Fruit fly (Drosophila melanogaster) whole organism, embryonic: ENCODE results near the gene CG8301.

Experiments
- Abd-B ChIP-seq: fragments of 200-800 bp; sonication (Bioruptor generic); optimal IDR thresholded peaks from 2 replicates; lab custom pipeline; 2018; ENCODE audit warnings: missing biosample characterization, mild to moderate bottlenecking, missing genetic modification characterization, moderate library complexity
- Adf1 ChIP-seq: fragments of 200-800 bp; sonication (Bioruptor generic); IDR thresholded peaks from 2 replicates; pipeline ENCODE4 v1.3.6; 2022; ENCODE audit warnings: missing biosample characterization, missing genetic modification characterization
- Bdp1 ChIP-seq: fragments of 200-800 bp; sonication (Bioruptor generic); optimal IDR thresholded peaks from 3 replicates; lab custom pipeline; 2016; ENCODE audit warnings: missing biosample characterization, missing genetic modification characterization
- CG10274 ChIP-seq: fragments of 200-800 bp; sonication (Bioruptor generic); optimal IDR thresholded peaks from 3 replicates; lab custom pipeline; 2017; ENCODE audit warnings: missing biosample characterization, mild to moderate bottlenecking, missing genetic modification characterization
- CG13296 ChIP-seq: fragments of 200-800 bp; sonication (Bioruptor generic); optimal IDR thresholded peaks from 3 replicates; lab custom pipeline; 2018; ENCODE audit warnings: missing biosample characterization, mild to moderate bottlenecking, missing genetic modification characterization
- CG14965 ChIP-seq: fragments of 200-800 bp; sonication (Bioruptor generic); optimal IDR thresholded peaks from 2 replicates; lab custom pipeline; 2016; ENCODE audit warnings: missing biosample characterization, missing genetic modification characterization, borderline replicate concordance
- CG1529 ChIP-seq: fragments of 200-800 bp; sonication (Bioruptor generic); optimal IDR thresholded peaks from 3 replicates; lab custom pipeline; 2018; ENCODE audit warnings: missing biosample characterization, missing genetic modification characterization
- CG1647 ChIP-seq: fragments of 200-800 bp; sonication (Bioruptor generic); optimal IDR thresholded peaks from 3 replicates; lab custom pipeline; 2016; ENCODE audit warnings: missing biosample characterization, missing genetic modification characterization
- CG30403 ChIP-seq: fragments of 200-800 bp; sonication (Bioruptor generic); optimal IDR thresholded peaks from 3 replicates; lab custom pipeline; 2016; ENCODE audit warnings: missing biosample characterization, missing genetic modification characterization
- CG30431 ChIP-seq: fragments of 200-800 bp; sonication (Bioruptor generic); optimal IDR thresholded peaks from 2 replicates; lab custom pipeline; 2017; ENCODE audit warnings: missing biosample characterization, missing genetic modification characterization
- CG32772 ChIP-seq: fragments of 200-800 bp; sonication (Bioruptor generic); IDR thresholded peaks from 2 replicates; pipeline ENCODE4 v1.3.6; 2022; ENCODE audit warnings: missing biosample characterization, missing genetic modification characterization
- CG34224 ChIP-seq: fragments of 200-800 bp; sonication (Bioruptor generic); IDR thresholded peaks from 3 replicates; pipeline ENCODE4 v1.3.6; 2022; ENCODE audit warnings: missing biosample characterization, missing genetic modification characterization; ENCODE audit not compliant: partially characterized antibody
- CG34422 ChIP-seq: fragments of 200-800 bp; sonication (Bioruptor generic); IDR thresholded peaks from 3 replicates; pipeline ENCODE4 v1.3.6; 2022; ENCODE audit warnings: missing biosample characterization, missing genetic modification characterization
- CG4328 ChIP-seq: fragments of 200-800 bp; sonication (Bioruptor generic); optimal IDR thresholded peaks from 3 replicates; lab custom pipeline; 2017; ENCODE audit warnings: missing biosample characterization, missing genetic modification reagents, missing genetic modification characterization
- CG43689 ChIP-seq: fragments of 200-800 bp; sonication (Bioruptor generic); IDR thresholded peaks from 2 replicates; pipeline ENCODE4 v1.3.6; 2022; ENCODE audit warnings: missing biosample characterization, missing genetic modification characterization
- CG4617 ChIP-seq: fragments of 200-800 bp; sonication (Bioruptor generic); optimal IDR thresholded peaks from 3 replicates; lab custom pipeline; 2016; ENCODE audit warnings: missing biosample characterization, missing genetic modification characterization, borderline replicate concordance
- CG6175 ChIP-seq: fragments of 200-800 bp; sonication (Bioruptor generic); IDR thresholded peaks from 3 replicates; pipeline ENCODE4 v1.3.6; 2022; ENCODE audit warnings: missing biosample characterization, missing genetic modification characterization
- CG6654 ChIP-seq: fragments of 200-800 bp; sonication (Bioruptor generic); optimal IDR thresholded peaks from 2 replicates; lab custom pipeline; 2017; ENCODE audit warnings: missing biosample characterization, mild to moderate bottlenecking, missing genetic modification characterization
- CG7271 ChIP-seq: fragments of 200-800 bp; sonication (Bioruptor generic); optimal IDR thresholded peaks from 2 replicates; lab custom pipeline; 2018; ENCODE audit warnings: missing biosample characterization, mild to moderate bottlenecking, missing genetic modification characterization, moderate library complexity
- CG7372 ChIP-seq: fragments of 200-800 bp; sonication (Bioruptor generic); IDR thresholded peaks from 2 replicates; pipeline ENCODE4 v1.3.6; 2022; ENCODE audit warnings: missing biosample characterization, missing genetic modification characterization
- CG7786 ChIP-seq: fragments of 200-800 bp; sonication (Bioruptor generic); optimal IDR thresholded peaks from 2 replicates; lab custom pipeline; 2016; ENCODE audit warnings: missing biosample characterization, missing genetic modification characterization
- CG9876 ChIP-seq: fragments of 200-800 bp; sonication (Bioruptor generic); optimal IDR thresholded peaks from 2 replicates; lab custom pipeline; 2016; ENCODE audit warnings: missing biosample characterization, missing genetic modification characterization
- D ChIP-seq, 2 experiments: fragments of 200-800 bp in 1 of 2; fragments of >200 bp in 1 of 2; sonication (Bioruptor generic) in 1 of 2; optimal IDR thresholded peaks; 2 replicates in 1 of 2; 3 replicates in 1 of 2; lab custom pipeline; 2017; ENCODE audit warnings: mild to moderate bottlenecking in 1 of 2, missing biosample characterization in 1 of 2, missing genetic modification characterization in 1 of 2, missing genetic modification reagents in 1 of 2
- HmgD ChIP-seq: fragments of 200-800 bp; sonication (Bioruptor generic); optimal IDR thresholded peaks from 3 replicates; lab custom pipeline; 2016; ENCODE audit warnings: missing biosample characterization, missing genetic modification characterization
- Lpt ChIP-seq: fragments of >200 bp; optimal IDR thresholded peaks from 2 replicates; lab custom pipeline; 2018; ENCODE audit warnings: missing biosample characterization, missing genetic modification characterization
- Mrtf ChIP-seq: fragments of 200-800 bp; sonication (Bioruptor generic); IDR thresholded peaks from 3 replicates; pipeline ENCODE4 v1.3.6; 2022; ENCODE audit warnings: missing biosample characterization, missing genetic modification characterization
- NK7.1 ChIP-seq: fragments of 200-800 bp; sonication (Bioruptor generic); optimal IDR thresholded peaks from 3 replicates; lab custom pipeline; 2016; ENCODE audit warnings: missing biosample characterization, missing genetic modification characterization
- Nf-YA ChIP-seq: fragments of 200-800 bp; sonication (Bioruptor generic); IDR thresholded peaks from 2 replicates; pipeline ENCODE4 v1.3.6; 2022; ENCODE audit warnings: missing biosample characterization, missing genetic modification characterization
- NfI ChIP-seq: fragments of 200-800 bp; sonication (Bioruptor generic); optimal IDR thresholded peaks from 3 replicates; lab custom pipeline; 2018; ENCODE audit warnings: missing biosample characterization, mild to moderate bottlenecking, missing genetic modification characterization, moderate library complexity
- Side ChIP-seq: fragments of 200-800 bp; sonication (Bioruptor generic); optimal IDR thresholded peaks from 2 replicates; lab custom pipeline; 2016; ENCODE audit warnings: missing biosample characterization, missing genetic modification characterization
- Xbp1 ChIP-seq: fragments of 200-800 bp; sonication (Bioruptor generic); optimal IDR thresholded peaks from 3 replicates; lab custom pipeline; 2016; ENCODE audit warnings: missing biosample characterization, mild to moderate bottlenecking, missing genetic modification characterization
- ase ChIP-seq: fragments of 200-800 bp; sonication (Bioruptor generic); IDR thresholded peaks from 3 replicates; pipeline ENCODE4 v1.3.6; 2022; ENCODE audit warnings: missing biosample characterization, missing genetic modification characterization
- ato ChIP-seq: fragments of 200-800 bp; sonication (Bioruptor generic); IDR thresholded peaks from 2 replicates; pipeline ENCODE4 v1.3.6; 2022; ENCODE audit warnings: missing biosample characterization, missing genetic modification characterization; ENCODE audit not compliant: partially characterized antibody
- bbx ChIP-seq: fragments of 200-800 bp; sonication (Bioruptor generic); IDR thresholded peaks from 2 replicates; pipeline ENCODE4 v1.3.6; 2022; ENCODE audit warnings: missing biosample characterization, missing genetic modification characterization; ENCODE audit not compliant: partially characterized antibody
- bigmax ChIP-seq: fragments of 200-800 bp; sonication (Bioruptor generic); optimal IDR thresholded peaks from 2 replicates; lab custom pipeline; 2018; ENCODE audit warnings: missing biosample characterization, mild to moderate bottlenecking, missing genetic modification characterization
- btn ChIP-seq: fragments of 200-800 bp; sonication (Bioruptor generic); optimal IDR thresholded peaks from 2 replicates; lab custom pipeline; 2016; ENCODE audit warnings: missing biosample characterization, missing genetic modification characterization
- cg ChIP-seq: fragments of 200-800 bp; sonication (Bioruptor generic); optimal IDR thresholded peaks from 3 replicates; lab custom pipeline; 2019; ENCODE audit warnings: missing biosample characterization, mild to moderate bottlenecking, missing genetic modification characterization, moderate library complexity
- corto ChIP-seq: fragments of 200-800 bp; sonication (Bioruptor generic); optimal IDR thresholded peaks from 2 replicates; lab custom pipeline; 2016; ENCODE audit warnings: missing biosample characterization, mild to moderate bottlenecking, missing genetic modification characterization, moderate library complexity
- crc ChIP-seq: fragments of 200-800 bp; sonication (Bioruptor generic); optimal IDR thresholded peaks from 2 replicates; lab custom pipeline; 2016; ENCODE audit warnings: missing biosample characterization, missing genetic modification characterization
- da ChIP-seq: fragments of 200-800 bp; sonication (Bioruptor generic); optimal IDR thresholded peaks from 2 replicates; lab custom pipeline; 2016; ENCODE audit warnings: missing biosample characterization, missing genetic modification characterization
- dimm ChIP-seq: fragments of 200-800 bp; sonication (Bioruptor generic); IDR thresholded peaks from 2 replicates; pipeline ENCODE4 v1.3.6; 2022; ENCODE audit warnings: missing biosample characterization, missing genetic modification characterization
- eyg ChIP-seq: fragments of 200-800 bp; sonication (Bioruptor generic); optimal IDR thresholded peaks from 3 replicates; lab custom pipeline; 2016; ENCODE audit warnings: missing biosample characterization, missing genetic modification characterization
- gsb ChIP-seq: fragments of 200-800 bp; sonication (Bioruptor generic); IDR thresholded peaks from 2 replicates; pipeline ENCODE4 v1.3.6; 2022; ENCODE audit warnings: missing biosample characterization, missing genetic modification characterization
- p53 ChIP-seq: fragments of 200-800 bp; sonication (Bioruptor generic); optimal IDR thresholded peaks from 2 replicates; lab custom pipeline; 2016; ENCODE audit warnings: missing biosample characterization, missing genetic modification characterization
- pum ChIP-seq: fragments of 200-800 bp; sonication (Bioruptor generic); optimal IDR thresholded peaks from 2 replicates; lab custom pipeline; 2016; ENCODE audit warnings: missing biosample characterization, missing genetic modification characterization
- ranshi ChIP-seq: fragments of 200-800 bp; sonication (Bioruptor generic); IDR thresholded peaks from 2 replicates; pipeline ENCODE4 v1.3.6; 2022; ENCODE audit warnings: missing biosample characterization, missing genetic modification characterization
- run ChIP-seq: fragments of 200-800 bp; sonication (Bioruptor generic); optimal IDR thresholded peaks from 3 replicates; lab custom pipeline; 2018; ENCODE audit warnings: missing biosample characterization, mild to moderate bottlenecking, missing genetic modification characterization
- sd ChIP-seq: fragments of 200-800 bp; sonication (Bioruptor generic); optimal IDR thresholded peaks from 3 replicates; lab custom pipeline; 2018; ENCODE audit warnings: missing biosample characterization, mild to moderate bottlenecking, missing genetic modification characterization, moderate library complexity
- slou ChIP-seq: fragments of 200-800 bp; sonication (Bioruptor generic); optimal IDR thresholded peaks from 3 replicates; lab custom pipeline; 2016; ENCODE audit warnings: missing biosample characterization, missing genetic modification characterization
- stc ChIP-seq: fragments of 200-800 bp; sonication (Bioruptor generic); IDR thresholded peaks from 2 replicates; pipeline ENCODE4 v1.3.6; 2022; ENCODE audit warnings: missing biosample characterization, missing genetic modification characterization

CG8301 gene

DNA sequence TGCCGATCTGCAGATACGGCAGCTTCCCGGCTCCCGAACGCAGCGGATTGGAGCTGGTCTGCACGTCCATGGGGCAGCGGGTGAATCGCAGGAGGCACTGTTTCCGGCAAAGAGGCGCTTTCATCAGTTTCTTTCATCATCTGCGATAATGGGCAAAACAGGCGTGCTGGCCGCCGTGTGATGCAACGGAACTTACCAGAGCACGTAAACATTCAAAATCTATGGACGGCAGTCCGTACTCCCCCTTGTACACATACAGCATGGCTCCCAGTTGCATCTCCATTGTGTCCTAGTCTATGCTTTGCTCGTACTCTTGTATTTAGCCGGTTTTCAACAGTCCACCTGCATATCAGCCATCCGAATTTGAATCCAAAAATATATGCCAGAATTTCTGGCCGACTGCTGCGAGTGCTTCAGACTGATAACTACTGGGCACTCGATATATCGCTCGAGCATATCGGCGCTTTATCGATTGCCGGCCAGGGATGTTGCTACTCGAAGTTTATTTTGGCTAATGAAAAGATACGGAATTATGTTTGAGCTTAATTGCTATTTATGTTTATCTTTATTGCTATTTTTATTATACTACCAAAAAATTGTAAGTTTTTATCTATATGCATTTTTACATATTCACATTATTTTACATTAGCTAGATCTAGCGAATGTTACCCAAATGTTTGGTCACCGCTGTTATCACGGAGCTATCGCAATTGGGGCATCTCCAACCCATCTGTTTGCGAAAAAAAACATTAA is 17.7 kb upstream of the CG8301 start, which contains the start of the genes CG9393 and Vps45 (continued):
- TF ChIP-seq HmgD (GFP tag; lab: Kevin White, UChicago) (peak; percentile 44), Side (GFP tag; lab: Kevin White, UChicago) (peak; percentile 23), CG10274 (GFP tag; lab: Kevin White, UChicago) (no peak), stc (GFP tag; lab: Robert Waterston, UW) (0 out of 2 replicates have a peak, but pooled peaks have one; percentile 49), CG6175 (GFP tag; lab: Robert Waterston, UW) (no peak), CG9876 (GFP tag; lab: Kevin White, UChicago) (peak; percentile 12), CG7786 (peak; percentile 57), CG30431 (GFP tag; lab: Kevin White, UChicago) (no peak), ase (no peak), CG1647 (GFP tag; lab: Kevin White, UChicago) (peak; percentile 45), slou (GFP tag; lab: Kevin White, UChicago) (no peak), Xbp1 (GFP tag; lab: Kevin White, UChicago) (peak; percentile 71), dimm (GFP tag; lab: Robert Waterston, UW) (no peak), CG30403 (GFP tag; lab: Kevin White, UChicago) (peak; percentile 77), CG4328 (GFP tag; lab: Kevin White, UChicago) (peak; percentile 16), CG4617 (GFP tag; lab: Kevin White, UChicago) (peak; percentile 75), CG13296 (GFP tag; lab: Kevin White, UChicago) (no peak), NfI (GFP tag; lab: Kevin White, UChicago) (peak; percentile 58), p53 (no peak), btn (GFP tag; lab: Kevin White, UChicago) (no peak), crc (no peak), Mrtf (GFP tag; lab: Robert Waterston, UW) (no peak), ato (GFP tag; lab: Robert Waterston, UW) (peak; percentile 87), CG7271 (tag; lab: Kevin White, UChicago) (no peak), bbx (peak; percentile 92), pum (GFP tag; lab: Kevin White, UChicago) (peak; percentile 60), CG14965 (GFP tag; lab: Kevin White, UChicago) (no peak), Nf-YA (GFP tag; lab: Robert Waterston, UW) (no peak), CG43689 (GFP tag; lab: Robert Waterston, UW) (no peak), CG1529 (GFP tag; lab: Kevin White, UChicago) (no peak), cg (GFP tag; lab: Kevin White, UChicago) (no peak), ranshi (GFP tag; lab: Robert Waterston, UW) (peak; percentile 36; the same call in 1 of the 2 replicates), Bdp1 (GFP tag; lab: Kevin White, UChicago) (peak; percentile 48), NK7.1 (GFP tag; lab: Kevin White, UChicago) (no peak), corto (GFP tag; lab: Kevin White, UChicago) (no peak), bigmax (GFP tag; lab: Kevin White, UChicago) (no peak), CG6654 (GFP tag; lab: Kevin White, UChicago) (no peak), CG34422 (GFP tag; lab: Robert Waterston, UW) (no peak; the same call in 2 of the 3 replicates), CG34224 (peak; percentile 91), eyg (GFP tag; lab: Kevin White, UChicago) (no peak), Lpt (no peak), Abd-B (GFP tag; lab: Kevin White, UChicago) (peak; percentile 72), gsb (GFP tag; lab: Robert Waterston, UW) (no peak), run (tag; lab: Kevin White, UChicago) (no peak), CG7372 (GFP tag; lab: Robert Waterston, UW) (peak; percentile 40; the same call in 1 of the 2 replicates), Adf1 (GFP tag; lab: Robert Waterston, UW) (peak; percentile 9; the same call in 1 of the 2 replicates), D (optimal IDR thresholded peaks at IDR 0.05; lab: Kevin White, UChicago) (no peak), D (GFP tag; optimal IDR thresholded peaks at IDR 0.05; lab: Kevin White, UChicago) (no peak), sd (no peak), da (GFP tag; lab: Kevin White, UChicago) (peak; percentile 57), CG32772 (GFP tag; lab: Robert Waterston, UW) (peak; percentile 65)
